Worm (Caenorhabditis elegans) whole organism, early embryonic: ENCODE results near the gene sre-43.

Source experiments
- B0310.2 ChIP-seq: sonication (generic microtip); optimal IDR thresholded peaks from 2 replicates; lab custom pipeline; 2016; ENCODE audit warnings: mild to moderate bottlenecking, missing genetic modification characterization, missing compliant biosample characterization
- F13C5.2 ChIP-seq: sonication (generic microtip); optimal IDR thresholded peaks from 2 replicates; lab custom pipeline; 2017; ENCODE audit warnings: mild to moderate bottlenecking, missing genetic modification characterization, inconsistent platforms, missing compliant biosample characterization
- aly-1 ChIP-seq: sonication (generic microtip); optimal IDR thresholded peaks from 2 replicates; lab custom pipeline; 2016; ENCODE audit warnings: missing genetic modification characterization, missing compliant biosample characterization
- ama-1 ChIP-seq: fragments of 150-350 bp; optimal IDR thresholded peaks from 2 replicates; lab custom pipeline; 2014
- ceh-13 ChIP-seq: fragments of 200-800 bp; sonication (Bioruptor generic); optimal IDR thresholded peaks from 2 replicates; lab custom pipeline; 2018; ENCODE audit warnings: mild to moderate bottlenecking, missing genetic modification characterization, missing compliant biosample characterization
- ceh-36 ChIP-seq: sonication (generic microtip); optimal IDR thresholded peaks from 2 replicates; lab custom pipeline; 2016; ENCODE audit warnings: missing genetic modification characterization, inconsistent platforms, missing compliant biosample characterization
- ets-7 ChIP-seq: sonication (generic microtip); optimal IDR thresholded peaks from 2 replicates; lab custom pipeline; 2016; ENCODE audit warnings: missing genotype, missing genetic modification characterization, missing compliant biosample characterization
- flt-1 ChIP-seq: fragments of 200-800 bp; sonication (Bioruptor generic); IDR thresholded peaks from 2 replicates; pipeline ENCODE4 v1.3.6; 2022; ENCODE audit warnings: missing genetic modification characterization, missing compliant biosample characterization
- hmbx-1 ChIP-seq: sonication (generic microtip); optimal IDR thresholded peaks from 2 replicates; lab custom pipeline; 2016; ENCODE audit warnings: mild to moderate bottlenecking, missing genetic modification characterization, missing compliant biosample characterization
- hmg-4 ChIP-seq: fragments of 200-800 bp; sonication (Bioruptor generic); optimal IDR thresholded peaks from 2 replicates; lab custom pipeline; 2018; ENCODE audit warnings: mild to moderate bottlenecking, missing genetic modification characterization, missing compliant biosample characterization
- hnd-1 ChIP-seq: sonication (generic microtip); optimal IDR thresholded peaks from 2 replicates; lab custom pipeline; 2016; ENCODE audit warnings: missing genetic modification characterization, missing compliant biosample characterization
- pes-1 ChIP-seq: fragments of 200-800 bp; sonication (Bioruptor generic); IDR thresholded peaks from 2 replicates; pipeline ENCODE4 v1.3.6; 2022; ENCODE audit warnings: missing genetic modification reagents, missing genetic modification characterization, missing compliant biosample characterization
- scrt-1 ChIP-seq: fragments of 200-800 bp; sonication (Bioruptor generic); IDR thresholded peaks from 2 replicates; pipeline ENCODE4 v1.3.6; 2022; ENCODE audit warnings: missing genetic modification characterization, missing compliant biosample characterization
- sea-1 ChIP-seq: fragments of 200-800 bp; sonication (Bioruptor generic); conservative IDR thresholded peaks from 2 replicates; pipeline ENCODE4 v1.3.6; 2022; ENCODE audit warnings: missing genetic modification characterization, missing compliant biosample characterization
- tbx-11 ChIP-seq: fragments of 200-800 bp; sonication (Bioruptor generic); IDR thresholded peaks from 2 replicates; pipeline ENCODE4 v1.3.6; 2022; ENCODE audit warnings: missing genetic modification characterization, missing compliant biosample characterization
- tbx-37 ChIP-seq: fragments of 200-800 bp; sonication (Bioruptor generic); conservative IDR thresholded peaks from 2 replicates; pipeline ENCODE4 v1.3.6; 2022; ENCODE audit warnings: missing genetic modification reagents, missing genetic modification characterization, missing compliant biosample characterization
- tra-4 ChIP-seq: sonication (generic microtip); optimal IDR thresholded peaks from 2 replicates; lab custom pipeline; 2017; ENCODE audit warnings: missing genetic modification characterization, missing compliant biosample characterization

Gene sre-43

ce11 chrII:13994934-13995333, 26.1 kb upstream of the sre-43 start, which contains the start of gene Y39G8B.7:
TSS of gene Y39G8B.7 (minus strand) at chrII:13995034.
- no peak for TF ChIP-seq tra-4 (tag; lab: Kevin White, UChicago)
- TF ChIP-seq hmg-4 (GFP tag; lab: Kevin White, UChicago), result no peak
- TF ChIP-seq tbx-11 (GFP tag; lab: Robert Waterston, UW), result no peak
- no peak for TF ChIP-seq pes-1 (GFP tag; lab: Robert Waterston, UW)
- TF ChIP-seq hnd-1 (tag; lab: Kevin White, UChicago), result no peak
- TF ChIP-seq ceh-13 (GFP tag; lab: Kevin White, UChicago), result no peak
- TF ChIP-seq B0310.2 (tag; lab: Kevin White, UChicago), result no peak
- no peak for TF ChIP-seq tbx-37
- no peak for TF ChIP-seq sea-1 (GFP tag; lab: Robert Waterston, UW)
- TF ChIP-seq ets-7 (tag; lab: Kevin White, UChicago), result no peak
- TF ChIP-seq F13C5.2, result no peak
- no peak for TF ChIP-seq hmbx-1 (tag; lab: Kevin White, UChicago)

ce11 chrII:13991741-13992140, 22.9 kb upstream of the sre-43 start, which contains the start of gene Y39G8B.5:
TSS of gene Y39G8B.5 (minus strand) at chrII:13991841.
- no peak for TF ChIP-seq tbx-37
- no peak for TF ChIP-seq ceh-13 (GFP tag; lab: Kevin White, UChicago)
- TF ChIP-seq ama-1 (lab: Kevin White, UChicago), result no peak
- no peak for TF ChIP-seq hnd-1 (tag; lab: Kevin White, UChicago)
- no peak for TF ChIP-seq hmbx-1 (tag; lab: Kevin White, UChicago)
- no peak for TF ChIP-seq tbx-11 (GFP tag; lab: Robert Waterston, UW)
- TF ChIP-seq tra-4 (tag; lab: Kevin White, UChicago), result no peak
- no peak for TF ChIP-seq flt-1 (GFP tag; lab: Robert Waterston, UW)
- no peak for TF ChIP-seq aly-1 (tag; lab: Kevin White, UChicago)
- no peak for TF ChIP-seq sea-1 (GFP tag; lab: Robert Waterston, UW)
- no peak for TF ChIP-seq ets-7 (tag; lab: Kevin White, UChicago)
- TF ChIP-seq ceh-36 (tag; lab: Kevin White, UChicago), result no peak
- no peak for TF ChIP-seq hmg-4 (GFP tag; lab: Kevin White, UChicago)
- TF ChIP-seq scrt-1 (GFP tag; lab: Robert Waterston, UW), result no peak
- no peak for TF ChIP-seq B0310.2 (tag; lab: Kevin White, UChicago)
- no peak for TF ChIP-seq F13C5.2
- no peak for TF ChIP-seq pes-1 (GFP tag; lab: Robert Waterston, UW)

ce11 chrII:13986061-13986460, 17.2 kb upstream of the sre-43 start:
- TF ChIP-seq hmbx-1 (tag; lab: Kevin White, UChicago), result peak; percentile 54

ce11 chrII:13984551-13984950, 15.7 kb upstream of the sre-43 start, which contains the start of gene sre-47:
TSS of gene sre-47 (minus strand) at chrII:13984651.
- no peak for TF ChIP-seq ceh-36 (tag; lab: Kevin White, UChicago)
- no peak for TF ChIP-seq pes-1 (GFP tag; lab: Robert Waterston, UW)
- no peak for TF ChIP-seq ceh-13 (GFP tag; lab: Kevin White, UChicago)
- TF ChIP-seq aly-1 (tag; lab: Kevin White, UChicago), result no peak
- no peak for TF ChIP-seq hmbx-1 (tag; lab: Kevin White, UChicago)
- no peak for TF ChIP-seq tbx-37
- TF ChIP-seq tbx-11 (GFP tag; lab: Robert Waterston, UW), result no peak

ce11 chrII:13982923-13983322, 14.0 kb upstream of the sre-43 start, which contains the start of the genes Y39G8B.13 and Y39G8B.10:
TSS of gene Y39G8B.13 (minus strand) at chrII:13983047.
TSS of gene Y39G8B.10 (minus strand) at chrII:13983115.
- TF ChIP-seq ets-7 (tag; lab: Kevin White, UChicago) (no peak), hmbx-1 (tag; lab: Kevin White, UChicago) (no peak), tbx-37 (no peak), tra-4 (tag; lab: Kevin White, UChicago) (no peak), ceh-36 (tag; lab: Kevin White, UChicago) (no peak), flt-1 (GFP tag; lab: Robert Waterston, UW) (no peak), ceh-13 (GFP tag; lab: Kevin White, UChicago) (no peak)

ce11 chrII:13982247-13982646, 13.4 kb upstream of the sre-43 start:
- TF ChIP-seq ceh-36 (tag; lab: Kevin White, UChicago) (no peak), ama-1 (lab: Kevin White, UChicago) (no peak), tra-4 (tag; lab: Kevin White, UChicago) (no peak), scrt-1 (GFP tag; lab: Robert Waterston, UW) (no peak), ceh-13 (GFP tag; lab: Kevin White, UChicago) (no peak), flt-1 (GFP tag; lab: Robert Waterston, UW) (no peak), F13C5.2 (no peak), aly-1 (tag; lab: Kevin White, UChicago) (no peak), tbx-37 (no peak), B0310.2 (tag; lab: Kevin White, UChicago) (no peak), hnd-1 (tag; lab: Kevin White, UChicago) (no peak), pes-1 (GFP tag; lab: Robert Waterston, UW) (no peak), tbx-11 (GFP tag; lab: Robert Waterston, UW) (no peak), ets-7 (tag; lab: Kevin White, UChicago) (no peak), sea-1 (GFP tag; lab: Robert Waterston, UW) (no peak), hmbx-1 (tag; lab: Kevin White, UChicago) (no peak), hmg-4 (GFP tag; lab: Kevin White, UChicago) (no peak)

- TF ChIP-seq ama-1 (lab: Kevin White, UChicago), result no peak
- TF ChIP-seq ets-7 (tag; lab: Kevin White, UChicago), result no peak
- no peak for TF ChIP-seq tra-4 (tag; lab: Kevin White, UChicago)
- TF ChIP-seq hnd-1 (tag; lab: Kevin White, UChicago), result no peak
- no peak for TF ChIP-seq tbx-11 (GFP tag; lab: Robert Waterston, UW)
- no peak for TF ChIP-seq F13C5.2
- no peak for TF ChIP-seq aly-1 (tag; lab: Kevin White, UChicago)
- TF ChIP-seq ceh-36 (tag; lab: Kevin White, UChicago), result no peak
- no peak for TF ChIP-seq hmbx-1 (tag; lab: Kevin White, UChicago)
- TF ChIP-seq scrt-1 (GFP tag; lab: Robert Waterston, UW), result no peak
- TF ChIP-seq pes-1 (GFP tag; lab: Robert Waterston, UW), result no peak
- TF ChIP-seq tbx-37, result no peak
- no peak for TF ChIP-seq flt-1 (GFP tag; lab: Robert Waterston, UW)
- TF ChIP-seq hmg-4 (GFP tag; lab: Kevin White, UChicago), result no peak
- TF ChIP-seq B0310.2 (tag; lab: Kevin White, UChicago), result no peak
- no peak for TF ChIP-seq ceh-13 (GFP tag; lab: Kevin White, UChicago)
- TF ChIP-seq sea-1 (GFP tag; lab: Robert Waterston, UW), result no peak
These were observed 12.9 kb upstream of the sre-43 start for ce11 chrII:13981819-13982218.
